Fruit fly (Drosophila melanogaster): Measurements from ENCODE around the gene CG4408.

Gene CG4408

DNA sequence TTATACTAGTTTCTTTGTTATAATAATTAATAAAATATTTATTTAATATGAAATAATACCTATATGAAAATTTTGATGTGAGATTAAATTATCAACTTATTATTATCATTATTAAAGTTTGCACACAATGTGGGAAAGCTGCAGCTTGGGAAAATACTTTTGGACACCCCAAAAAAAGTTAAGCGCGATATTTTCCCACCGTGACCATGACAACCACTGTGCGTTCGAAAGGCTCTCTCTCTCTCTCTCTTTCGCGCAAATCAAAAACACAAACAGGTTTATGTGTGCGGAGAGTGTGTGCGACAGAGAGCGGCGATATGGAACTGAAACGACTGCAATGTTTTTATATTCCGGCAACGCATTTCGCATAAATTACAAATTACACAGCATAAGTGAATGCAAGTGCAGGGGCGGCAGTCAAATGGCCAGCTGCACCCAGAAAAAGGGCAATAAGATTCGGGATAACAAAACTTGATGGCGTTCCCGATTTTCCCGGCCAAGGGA is 16.4 kb downstream of the CG4408 start (continued):
- TF ChIP-seq CG9876 (GFP tag; optimal IDR thresholded peaks at IDR 0.05) = no peak
- TF ChIP-seq CG18764 (GFP tag; optimal IDR thresholded peaks at IDR 0.05) = no peak
- TF ChIP-seq CG2116 (GFP tag; optimal IDR thresholded peaks at IDR 0.05) = no peak
- no peak for TF ChIP-seq unc-4 (GFP tag; IDR thresholded peaks at IDR 0.05; ENCODE audit: partially characterized antibody)
- peak; percentile 49 for TF ChIP-seq Six4 (GFP tag; optimal IDR thresholded peaks at IDR 0.05)
- no peak for TF ChIP-seq yki (optimal IDR thresholded peaks at IDR 0.05)
- no peak for TF ChIP-seq MESR4 (GFP tag; optimal IDR thresholded peaks at IDR 0.05)
- no peak for TF ChIP-seq gcm2 (GFP tag; optimal IDR thresholded peaks at IDR 0.05)
- no peak for TF ChIP-seq bowl (GFP tag; IDR thresholded peaks at IDR 0.05)
- no peak for TF ChIP-seq CG9797 (GFP tag; optimal IDR thresholded peaks at IDR 0.05)
- peak; percentile 57 for TF ChIP-seq Oli (tag; optimal IDR thresholded peaks at IDR 0.05)
- no peak for TF ChIP-seq Doc2 (GFP tag; IDR thresholded peaks at IDR 0.05)
- TF ChIP-seq CG9437 (GFP tag; optimal IDR thresholded peaks at IDR 0.05) = peak; percentile 43
- peak; percentile 68 for TF ChIP-seq CG7839 (tag; optimal IDR thresholded peaks at IDR 0.05)
- no peak for TF ChIP-seq vnd (GFP tag; IDR thresholded peaks at IDR 0.05; ENCODE audit: partially characterized antibody)
- peak; percentile 34; the same call in 1 of the 3 replicates for TF ChIP-seq ken (GFP tag; IDR thresholded peaks at IDR 0.05)
- TF ChIP-seq gsb (GFP tag; IDR thresholded peaks at IDR 0.05) = no peak
- no peak for TF ChIP-seq Dip2 (GFP tag; IDR thresholded peaks at IDR 0.05)
- no peak for TF ChIP-seq CG3847 (GFP tag; IDR thresholded peaks at IDR 0.05)
- TF ChIP-seq D19B (GFP tag; optimal IDR thresholded peaks at IDR 0.05) = peak; percentile 20
- no peak for TF ChIP-seq bab2 (GFP tag; optimal IDR thresholded peaks at IDR 0.05)
- no peak for TF ChIP-seq Dref (GFP tag; IDR thresholded peaks at IDR 0.05)
- TF ChIP-seq HLH3B (GFP tag; IDR thresholded peaks at IDR 0.05) = no peak
- TF ChIP-seq chif (GFP tag; optimal IDR thresholded peaks at IDR 0.05) = no peak
- peak; percentile 57 for TF ChIP-seq CG13775 (GFP tag; optimal IDR thresholded peaks at IDR 0.05)
- peak; percentile 53 for TF ChIP-seq CG7556 (GFP tag; optimal IDR thresholded peaks at IDR 0.05)
- TF ChIP-seq CG7372 (GFP tag; IDR thresholded peaks at IDR 0.05) = no peak
- no peak for TF ChIP-seq CG13894 (tag; optimal IDR thresholded peaks at IDR 0.05)
- peak; percentile 15 for TF ChIP-seq HHEX (GFP tag; optimal IDR thresholded peaks at IDR 0.05)
- TF ChIP-seq dan (GFP tag; IDR thresholded peaks at IDR 0.05) = no peak
- TF ChIP-seq Bgb (GFP tag; IDR thresholded peaks at IDR 0.05; ENCODE audit: partially characterized antibody) = no peak
- no peak for TF ChIP-seq CG4328 (GFP tag; optimal IDR thresholded peaks at IDR 0.05)
- peak; percentile 36 for TF ChIP-seq CG12659 (GFP tag; optimal IDR thresholded peaks at IDR 0.05)
- peak; percentile 71 for TF ChIP-seq CG8924 (tag; optimal IDR thresholded peaks at IDR 0.05)
- no peak for TF ChIP-seq CG7271 (tag; optimal IDR thresholded peaks at IDR 0.05)
- TF ChIP-seq Fer2 (tag; optimal IDR thresholded peaks at IDR 0.05) = no peak
- no peak for TF ChIP-seq odd (GFP tag; optimal IDR thresholded peaks at IDR 0.05)
- no peak for TF ChIP-seq CG12219 (GFP tag; optimal IDR thresholded peaks at IDR 0.05)
- TF ChIP-seq Sox100B (GFP tag; optimal IDR thresholded peaks at IDR 0.05) = peak; percentile 62
- peak; percentile 46 for TF ChIP-seq ind (GFP tag; optimal IDR thresholded peaks at IDR 0.05)
- TF ChIP-seq CG9727 (GFP tag; optimal IDR thresholded peaks at IDR 0.05) = peak; percentile 73
- no peak for TF ChIP-seq her (GFP tag; optimal IDR thresholded peaks at IDR 0.05)
- TF ChIP-seq Nf-YA (GFP tag; IDR thresholded peaks at IDR 0.05) = no peak
- TF ChIP-seq en (GFP tag; optimal IDR thresholded peaks at IDR 0.05) = no peak
- no peak for TF ChIP-seq btn (GFP tag; optimal IDR thresholded peaks at IDR 0.05)
- TF ChIP-seq CG12155 (GFP tag; optimal IDR thresholded peaks at IDR 0.05) = no peak
- peak; percentile 54 for TF ChIP-seq CG6254 (GFP tag; optimal IDR thresholded peaks at IDR 0.05)
- peak; percentile 76 for TF ChIP-seq tgo (GFP tag; IDR thresholded peaks at IDR 0.05)
- no peak for TF ChIP-seq Dll (GFP tag; IDR thresholded peaks at IDR 0.05; ENCODE audit: partially characterized antibody)
- TF ChIP-seq CG7786 (GFP tag; optimal IDR thresholded peaks at IDR 0.05) = no peak
- TF ChIP-seq run (tag; optimal IDR thresholded peaks at IDR 0.05) = peak; percentile 13
- 0 out of 3 replicates have a peak, but pooled peaks have one; percentile 32 for TF ChIP-seq CG34422 (GFP tag; IDR thresholded peaks at IDR 0.05)

All from whole organism, embryonic.